Worm (Caenorhabditis elegans): ENCODE data around the gene C48D1.9.

C48D1.9 gene

ce11 chrIV:13250243-13250642 lies 40.8 kb upstream of the C48D1.9 start:
- no peak for TF ChIP-seq nhr-23 (tag; optimal IDR thresholded peaks at IDR 0.05)
- no peak for TF ChIP-seq snpc-4 (tag; optimal IDR thresholded peaks at IDR 0.05)
- no peak for TF ChIP-seq lin-11 (tag; optimal IDR thresholded peaks at IDR 0.05)
- TF ChIP-seq nhr-6 (tag; optimal IDR thresholded peaks at IDR 0.05), result no peak
- TF ChIP-seq nhr-11 (tag; optimal IDR thresholded peaks at IDR 0.05), result no peak
- no peak for TF ChIP-seq ceh-82 (tag; optimal IDR thresholded peaks at IDR 0.05)
- TF ChIP-seq ztf-11 (tag; optimal IDR thresholded peaks at IDR 0.05), result no peak
- no peak for TF ChIP-seq lsy-2 (tag; optimal IDR thresholded peaks at IDR 0.05)
- no peak for TF ChIP-seq elt-1 (tag; optimal IDR thresholded peaks at IDR 0.05)
- no peak for TF ChIP-seq sma-9 (GFP tag; optimal IDR thresholded peaks at IDR 0.05)
- TF ChIP-seq sma-9 (tag; optimal IDR thresholded peaks at IDR 0.05), result no peak
- no peak for TF ChIP-seq alr-1 (tag; optimal IDR thresholded peaks at IDR 0.05)
- TF ChIP-seq egl-27 (tag; optimal IDR thresholded peaks at IDR 0.05), result no peak
- TF ChIP-seq mab-5 (tag; optimal IDR thresholded peaks at IDR 0.05), result no peak

ce11 chrIV:13247780-13248179 lies 38.3 kb upstream of the C48D1.9 start:
- TF ChIP-seq sem-4 (tag; optimal IDR thresholded peaks at IDR 0.05), result no peak
- no peak for TF ChIP-seq nhr-77 (tag; optimal IDR thresholded peaks at IDR 0.05)
- no peak for TF ChIP-seq nhr-23 (tag; optimal IDR thresholded peaks at IDR 0.05)
- no peak for TF ChIP-seq ZK546.5 (tag; optimal IDR thresholded peaks at IDR 0.05)
- TF ChIP-seq egl-27 (tag; optimal IDR thresholded peaks at IDR 0.05), result no peak
- TF ChIP-seq ceh-82 (tag; optimal IDR thresholded peaks at IDR 0.05), result no peak
- no peak for TF ChIP-seq mdl-1 (tag; optimal IDR thresholded peaks at IDR 0.05)
- no peak for TF ChIP-seq ztf-11 (tag; optimal IDR thresholded peaks at IDR 0.05)
- TF ChIP-seq ztf-1 (GFP tag; conservative IDR thresholded peaks at IDR 0.05), result no peak

ce11 chrIV:13246961-13247360 lies 37.5 kb upstream of the C48D1.9 start, which contains the start of gene JC8.7:
JC8.7 (plus strand) TSS chrIV:13247261.
- TF ChIP-seq nhr-6 (tag; optimal IDR thresholded peaks at IDR 0.05) (no peak), Y55F3AM.14 (GFP tag; optimal IDR thresholded peaks at IDR 0.05) (no peak), sem-4 (tag; optimal IDR thresholded peaks at IDR 0.05) (no peak), mdl-1 (tag; optimal IDR thresholded peaks at IDR 0.05) (no peak), aly-2 (tag; optimal IDR thresholded peaks at IDR 0.05) (no peak), gmeb-1 (tag; optimal IDR thresholded peaks at IDR 0.05) (no peak), lin-13 (GFP tag; optimal IDR thresholded peaks at IDR 0.05) (no peak), unc-39 (tag; optimal IDR thresholded peaks at IDR 0.05) (no peak), ceh-82 (tag; optimal IDR thresholded peaks at IDR 0.05) (no peak), blmp-1 (tag; optimal IDR thresholded peaks at IDR 0.05; ENCODE audit: insufficient read depth) (no peak), ZK546.5 (tag; optimal IDR thresholded peaks at IDR 0.05) (no peak), R02D3.7 (tag; optimal IDR thresholded peaks at IDR 0.05) (no peak)

ce11 chrIV:13244024-13244423 lies 34.6 kb upstream of the C48D1.9 start, which contains the start of gene cox-11:
cox-11 (plus strand) TSS chrIV:13244324.
- no peak for TF ChIP-seq crh-2 (tag; optimal IDR thresholded peaks at IDR 0.05)

- TF ChIP-seq mbf-1 (tag; optimal IDR thresholded peaks at IDR 0.05) (no peak), lin-39 (tag; optimal IDR thresholded peaks at IDR 0.05) (no peak), ztf-1 (GFP tag; conservative IDR thresholded peaks at IDR 0.05) (no peak), elt-1 (tag; optimal IDR thresholded peaks at IDR 0.05) (no peak), ZK546.5 (tag; optimal IDR thresholded peaks at IDR 0.05) (no peak), lsy-2 (tag; optimal IDR thresholded peaks at IDR 0.05) (no peak), nhr-77 (tag; optimal IDR thresholded peaks at IDR 0.05) (no peak), sem-4 (tag; optimal IDR thresholded peaks at IDR 0.05) (no peak), aly-2 (tag; optimal IDR thresholded peaks at IDR 0.05) (no peak), peb-1 (tag; optimal IDR thresholded peaks at IDR 0.05) (no peak), ceh-82 (tag; optimal IDR thresholded peaks at IDR 0.05) (no peak), egl-27 (tag; optimal IDR thresholded peaks at IDR 0.05) (no peak), snpc-4 (tag; optimal IDR thresholded peaks at IDR 0.05) (no peak), dmd-4 (tag; optimal IDR thresholded peaks at IDR 0.05) (no peak), fos-1 (tag; optimal IDR thresholded peaks at IDR 0.05) (no peak), zag-1 (tag; optimal IDR thresholded peaks at IDR 0.05) (no peak)
Measured at ce11 chrIV:13243375-13243774, 33.9 kb upstream of the C48D1.9 start, which contains the start of gene JC8.4. JC8.4 (plus strand) TSS chrIV:13243675.

- TF ChIP-seq sma-3 (GFP tag; optimal IDR thresholded peaks at IDR 0.05) (no peak), elt-1 (tag; optimal IDR thresholded peaks at IDR 0.05) (no peak), mbf-1 (tag; optimal IDR thresholded peaks at IDR 0.05) (no peak), ZK546.5 (tag; optimal IDR thresholded peaks at IDR 0.05) (no peak), fos-1 (tag; optimal IDR thresholded peaks at IDR 0.05) (no peak), crh-2 (tag; optimal IDR thresholded peaks at IDR 0.05) (no peak), snpc-4 (tag; optimal IDR thresholded peaks at IDR 0.05) (no peak), ztf-1 (GFP tag; conservative IDR thresholded peaks at IDR 0.05) (no peak), lin-13 (GFP tag; optimal IDR thresholded peaks at IDR 0.05) (no peak), lin-11 (tag; optimal IDR thresholded peaks at IDR 0.05) (no peak), skn-1 (tag; optimal IDR thresholded peaks at IDR 0.05) (no peak)
Measured at ce11 chrIV:13241340-13241739, 31.9 kb upstream of the C48D1.9 start.
